Fruit fly (Drosophila melanogaster) whole organism, wandering third instar larva: Measurements from ENCODE around the gene CG2247.
A peak's percentile ranks its signal among the peaks of the same experiment; 100 is the strongest.

ENCODE experiments used
- Abd-B ChIP-seq: fragments of >200 bp; optimal IDR thresholded peaks from 2 replicates; lab custom pipeline; 2017; ENCODE audit warnings: missing biosample characterization, missing genetic modification characterization
- CG32264 ChIP-seq: fragments of 200-800 bp; sonication (Bioruptor generic); optimal IDR thresholded peaks from 2 replicates; lab custom pipeline; 2016; ENCODE audit warnings: missing biosample characterization, missing genetic modification characterization
- CG9705 ChIP-seq: fragments of 200-800 bp; sonication (Bioruptor generic); optimal IDR thresholded peaks from 2 replicates; lab custom pipeline; 2018; ENCODE audit warnings: missing biosample characterization, mild to moderate bottlenecking, missing genetic modification characterization
- CrebA ChIP-seq: fragments of 200-800 bp; sonication (Bioruptor generic); optimal IDR thresholded peaks from 2 replicates; lab custom pipeline; 2016; ENCODE audit warnings: missing biosample characterization, mild to moderate bottlenecking, missing genetic modification characterization, borderline replicate concordance
- Dfd ChIP-seq: fragments of >200 bp; optimal IDR thresholded peaks from 2 replicates; lab custom pipeline; 2017; ENCODE audit warnings: missing biosample characterization, missing genetic modification characterization
- Dif ChIP-seq: fragments of 200-275, 200-300 bp; sonication (Bioruptor generic); optimal IDR thresholded peaks from 2 replicates; lab custom pipeline; 2018; ENCODE audit warnings: missing biosample characterization, missing genetic modification characterization; ENCODE audit not compliant: partially characterized antibody
- GATAd ChIP-seq: sonication (Bioruptor generic); optimal IDR thresholded peaks from 2 replicates; lab custom pipeline; 2016; ENCODE audit warnings: missing biosample characterization, missing genetic modification characterization
- HLH106 ChIP-seq: fragments of 200-800 bp; optimal IDR thresholded peaks from 3 replicates; lab custom pipeline; 2019; ENCODE audit warnings: missing biosample characterization, mild to moderate bottlenecking, missing genetic modification characterization, moderate library complexity
- Hnf4 ChIP-seq: fragments of 200-800 bp; sonication (Bioruptor generic); optimal IDR thresholded peaks from 2 replicates; lab custom pipeline; 2016; ENCODE audit warnings: missing biosample characterization, mild to moderate bottlenecking, missing genetic modification characterization
- Hr78 ChIP-seq: fragments of >200 bp; optimal IDR thresholded peaks from 2 replicates; lab custom pipeline; 2017; ENCODE audit warnings: missing biosample characterization, missing genetic modification characterization
- Hr83 ChIP-seq: fragments of 200-300 bp; sonication (Bioruptor generic); optimal IDR thresholded peaks from 2 replicates; lab custom pipeline; 2016; ENCODE audit warnings: missing biosample characterization, mild to moderate bottlenecking, missing genetic modification characterization, moderate library complexity; ENCODE audit not compliant: poor library complexity, severe bottlenecking
- Jra ChIP-seq: sonication (Bioruptor generic); optimal IDR thresholded peaks from 2 replicates; lab custom pipeline; 2016; ENCODE audit warnings: missing biosample characterization, missing genetic modification characterization
- Mio ChIP-seq: sonication (Bioruptor generic); optimal IDR thresholded peaks from 2 replicates; lab custom pipeline; 2016; ENCODE audit warnings: missing biosample characterization, missing genetic modification characterization
- Myc ChIP-seq: fragments of >200 bp; optimal IDR thresholded peaks from 2 replicates; lab custom pipeline; 2017
- N ChIP-seq: fragments of >200 bp; optimal IDR thresholded peaks from 2 replicates; lab custom pipeline; 2018; ENCODE audit warnings: missing biosample characterization, missing external identifiers, missing genetic modification characterization
- OdsH ChIP-seq: fragments of 200-800 bp; sonication (Bioruptor generic); optimal IDR thresholded peaks from 2 replicates; lab custom pipeline; 2016; ENCODE audit warnings: missing biosample characterization, mild to moderate bottlenecking, missing genetic modification characterization
- Rel ChIP-seq, 2 experiments: fragments of 200-800 bp; sonication (Bioruptor generic) in 1 of 2; optimal IDR thresholded peaks; 2 replicates in 1 of 2; 3 replicates in 1 of 2; lab custom pipeline; 2016 to 2019; ENCODE audit warnings: mild to moderate bottlenecking in 2 of 2, missing biosample characterization in 2 of 2, missing genetic modification characterization in 2 of 2, moderate library complexity in 1 of 2
- Sp1 ChIP-seq: fragments of 200-800 bp; sonication (Bioruptor generic); optimal IDR thresholded peaks from 3 replicates; lab custom pipeline; 2019; ENCODE audit warnings: missing biosample characterization, mild to moderate bottlenecking, missing genetic modification characterization, moderate library complexity
- Vsx2 ChIP-seq: fragments of 200-300, 225-300 bp; sonication (Bioruptor generic); optimal IDR thresholded peaks from 2 replicates; lab custom pipeline; 2018; ENCODE audit warnings: missing biosample characterization, missing genetic modification characterization; ENCODE audit not compliant: partially characterized antibody
- br ChIP-seq: fragments of 200-800 bp; sonication (Bioruptor generic); optimal IDR thresholded peaks from 2 replicates; lab custom pipeline; 2016; ENCODE audit warnings: missing biosample characterization, missing genetic modification characterization
- brk ChIP-seq: fragments of 200-800 bp; sonication (Bioruptor generic); optimal IDR thresholded peaks from 2 replicates; lab custom pipeline; 2016; ENCODE audit warnings: missing biosample characterization, mild to moderate bottlenecking, missing genetic modification characterization
- dl ChIP-seq, 2 experiments: fragments of 175-275, 200-275 bp in 1 of 2; fragments of 200-275 bp in 1 of 2; sonication (Bioruptor generic); optimal IDR thresholded peaks; lab custom pipeline; 2018; ENCODE audit warnings: mild to moderate bottlenecking in 2 of 2, missing biosample characterization in 2 of 2, missing genetic modification characterization in 2 of 2, moderate library complexity in 2 of 2; ENCODE audit not compliant: partially characterized antibody in 2 of 2, insufficient read depth in 1 of 2
- dmrt93B ChIP-seq: fragments of 200-800 bp; sonication (Bioruptor generic); optimal IDR thresholded peaks from 2 replicates; lab custom pipeline; 2018; ENCODE audit warnings: missing biosample characterization, mild to moderate bottlenecking, missing genetic modification characterization
- dsf ChIP-seq: sonication (Bioruptor generic); optimal IDR thresholded peaks from 2 replicates; lab custom pipeline; 2016; ENCODE audit warnings: missing biosample characterization, missing genetic modification characterization, borderline replicate concordance
- ey ChIP-seq: fragments of 200-800 bp; sonication (Bioruptor generic); optimal IDR thresholded peaks from 2 replicates; lab custom pipeline; 2016; ENCODE audit warnings: missing biosample characterization, missing genetic modification characterization
- foxo ChIP-seq, 2 experiments: fragments of 200-800 bp; sonication (Bioruptor generic); optimal IDR thresholded peaks; 2 replicates in 1 of 2; 3 replicates in 1 of 2; lab custom pipeline; 2016 to 2017; ENCODE audit warnings: missing biosample characterization in 2 of 2, missing genetic modification characterization in 2 of 2
- fru ChIP-seq: fragments of 200-800 bp; sonication (Bioruptor generic); optimal IDR thresholded peaks from 3 replicates; lab custom pipeline; 2016; ENCODE audit warnings: missing biosample characterization, mild to moderate bottlenecking, missing genetic modification characterization
- h ChIP-seq: fragments of 200-800 bp; sonication (Bioruptor generic); optimal IDR thresholded peaks from 3 replicates; lab custom pipeline; 2016; ENCODE audit warnings: missing biosample characterization, mild to moderate bottlenecking, missing genetic modification characterization
- jim ChIP-seq: fragments of 175-275, 200-325 bp; sonication (Bioruptor generic); optimal IDR thresholded peaks from 2 replicates; lab custom pipeline; 2016; ENCODE audit warnings: missing biosample characterization, mild to moderate bottlenecking, missing genetic modification characterization
- lola ChIP-seq: fragments of >200 bp; optimal IDR thresholded peaks from 2 replicates; lab custom pipeline; 2017; ENCODE audit warnings: missing biosample characterization, missing genetic modification characterization
- pan ChIP-seq: fragments of >200 bp; optimal IDR thresholded peaks from 2 replicates; lab custom pipeline; 2017
- psq ChIP-seq: fragments of 200-800 bp; sonication (Bioruptor generic); optimal IDR thresholded peaks from 3 replicates; lab custom pipeline; 2017; ENCODE audit warnings: missing biosample characterization, mild to moderate bottlenecking, missing genetic modification characterization, moderate library complexity
- rgr ChIP-seq: fragments of 200-800 bp; sonication (Bioruptor generic); optimal IDR thresholded peaks from 3 replicates; lab custom pipeline; 2016; ENCODE audit warnings: missing biosample characterization, mild to moderate bottlenecking, missing genetic modification characterization
- sage ChIP-seq: fragments of 200-800 bp; sonication (Bioruptor generic); optimal IDR thresholded peaks from 2 replicates; lab custom pipeline; 2016; ENCODE audit warnings: missing biosample characterization, mild to moderate bottlenecking, missing genetic modification characterization
- sv ChIP-seq: fragments of 200-800 bp; sonication (Bioruptor generic); optimal IDR thresholded peaks from 3 replicates; lab custom pipeline; 2016; ENCODE audit warnings: missing biosample characterization, missing genetic modification characterization
- tai ChIP-seq: sonication (Bioruptor generic); optimal IDR thresholded peaks from 2 replicates; lab custom pipeline; 2016; ENCODE audit warnings: missing biosample characterization, missing genetic modification characterization
- usp ChIP-seq: fragments of >200 bp; optimal IDR thresholded peaks from 2 replicates; lab custom pipeline; 2017; ENCODE audit warnings: missing biosample characterization, missing genetic modification characterization
- woc ChIP-seq: sonication (Bioruptor generic); optimal IDR thresholded peaks from 2 replicates; lab custom pipeline; 2016; ENCODE audit warnings: missing biosample characterization, mild to moderate bottlenecking, missing genetic modification characterization

Gene CG2247

DNA sequence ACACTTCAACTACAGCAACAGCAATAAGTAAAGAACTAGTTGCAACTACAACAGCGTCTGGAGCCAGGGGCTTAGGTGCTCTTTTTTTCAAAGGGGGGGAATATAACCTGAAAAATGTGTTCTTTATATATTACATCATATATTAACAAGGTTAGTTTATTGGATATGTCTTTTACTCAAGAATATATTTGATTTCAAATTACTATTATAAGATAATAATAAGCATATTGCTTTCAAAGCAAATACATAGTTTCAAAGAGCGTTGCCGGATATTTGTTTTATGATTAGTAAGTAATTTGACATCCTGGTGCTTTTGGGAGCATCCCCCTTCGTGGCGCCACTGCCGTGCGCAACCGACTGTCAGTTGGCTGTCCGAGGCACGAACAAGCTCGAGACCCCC is 47.6 kb upstream of the CG2247 start:
- TF ChIP-seq CrebA (GFP tag; lab: Kevin White, UChicago) (no peak), h (GFP tag; lab: Kevin White, UChicago) (peak; percentile 4), Sp1 (peak; percentile 6), fru (GFP tag; lab: Kevin White, UChicago) (peak; percentile 3), pan (lab: Kevin White, UChicago) (no peak), foxo (GFP tag; optimal IDR thresholded peaks at IDR 0.05; lab: Kevin White, UChicago) (peak in 1 of 2 experiments; percentile 22), HLH106 (tag; lab: Kevin White, UChicago) (peak; percentile 37)

DNA sequence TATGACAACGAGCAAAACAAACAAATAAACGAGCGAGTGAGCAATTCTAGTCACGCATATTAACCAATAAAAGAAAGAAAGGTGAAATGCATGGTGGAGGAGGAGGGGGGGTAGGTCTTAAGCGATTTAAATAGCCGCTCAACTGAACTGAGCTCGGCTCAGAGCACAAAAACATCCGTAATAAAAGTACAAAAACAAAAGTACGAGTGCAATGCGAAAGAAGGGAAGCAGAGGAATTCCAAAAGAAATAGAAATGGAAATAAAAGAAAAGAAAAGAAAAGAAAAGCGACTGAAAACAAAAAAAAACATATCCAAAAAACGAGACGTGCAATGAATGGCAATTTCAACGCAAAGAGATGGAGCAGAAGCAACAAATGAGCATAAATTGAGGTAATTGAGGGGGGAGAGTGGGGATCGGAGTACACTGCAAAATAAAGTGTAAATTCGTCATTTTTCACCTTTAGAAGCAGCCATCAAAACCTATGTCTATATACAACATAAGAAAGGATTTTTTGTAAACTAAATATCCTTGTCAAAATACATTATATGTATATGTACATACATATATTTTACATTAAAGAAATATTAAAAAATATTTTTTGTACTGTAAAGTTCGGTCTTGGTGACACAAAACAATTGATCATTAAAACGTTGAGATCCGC is 46.9 kb upstream of the CG2247 start:
- TF ChIP-seq HLH106 (tag; lab: Kevin White, UChicago) (peak; percentile 37), ey (GFP tag; lab: Kevin White, UChicago) (no peak), fru (GFP tag; lab: Kevin White, UChicago) (peak; percentile 1), foxo (GFP tag; optimal IDR thresholded peaks at IDR 0.05; lab: Kevin White, UChicago) (peak in 1 of 2 experiments; percentile 36)

DNA sequence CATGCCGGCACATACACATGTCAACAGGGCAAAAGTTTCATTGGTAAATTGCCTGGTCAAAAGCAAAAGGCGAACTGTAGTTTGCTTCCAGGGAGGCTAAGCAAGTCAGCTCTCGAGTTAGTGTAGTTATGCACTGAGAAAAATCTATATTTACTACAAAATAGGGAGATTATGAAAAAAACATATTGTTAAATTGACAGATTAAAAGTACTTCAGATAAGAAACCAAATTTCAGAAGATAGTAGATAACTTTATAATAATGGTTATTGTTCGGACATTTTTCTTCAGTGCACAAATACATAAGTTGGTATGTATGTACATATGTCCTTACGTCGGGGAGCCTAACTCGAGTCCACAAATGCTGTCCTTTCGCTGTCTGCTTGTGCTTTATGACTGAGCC is 45.7 kb upstream of the CG2247 start:
- no peak for TF ChIP-seq brk (GFP tag; lab: Kevin White, UChicago)
- TF ChIP-seq OdsH (GFP tag; lab: Kevin White, UChicago): peak; percentile 15
- peak; percentile 10 for TF ChIP-seq ey (GFP tag; lab: Kevin White, UChicago)
- TF ChIP-seq jim (GFP tag; lab: Kevin White, UChicago): no peak
- no peak for TF ChIP-seq Jra (GFP tag; lab: Kevin White, UChicago)
- peak; percentile 9 for TF ChIP-seq sv
- TF ChIP-seq dmrt93B (GFP tag; lab: Kevin White, UChicago): no peak
- peak; percentile 7 for TF ChIP-seq Sp1
- TF ChIP-seq CG9705 (GFP tag; lab: Kevin White, UChicago): no peak
- peak in 1 of 2 experiments; percentile 16 for TF ChIP-seq foxo (GFP tag; optimal IDR thresholded peaks at IDR 0.05; lab: Kevin White, UChicago)
- no peak for TF ChIP-seq Dfd
- TF ChIP-seq CrebA (GFP tag; lab: Kevin White, UChicago): no peak
- TF ChIP-seq rgr (GFP tag; lab: Kevin White, UChicago): no peak
- TF ChIP-seq GATAd (GFP tag; lab: Kevin White, UChicago): no peak
- no peak for TF ChIP-seq woc (GFP tag; lab: Kevin White, UChicago)
- TF ChIP-seq Dif (GFP tag; lab: Kevin White, UChicago): no peak
- no peak for TF ChIP-seq Hnf4 (GFP tag; lab: Kevin White, UChicago)
- TF ChIP-seq Hr78 (GFP tag; lab: Kevin White, UChicago): no peak
- no peak for TF ChIP-seq N (GFP tag; lab: Kevin White, UChicago)
- peak; percentile 8 for TF ChIP-seq psq (GFP tag; lab: Kevin White, UChicago)
- TF ChIP-seq Vsx2: no peak
- no peak for TF ChIP-seq Mio (GFP tag; lab: Kevin White, UChicago)
- no peak for TF ChIP-seq Hr83 (GFP tag; lab: Kevin White, UChicago)
- no peak for TF ChIP-seq Myc (lab: Kevin White, UChicago)
- TF ChIP-seq CG32264: no peak
- TF ChIP-seq tai (GFP tag; lab: Kevin White, UChicago): no peak
- no peak for TF ChIP-seq br (GFP tag; lab: Kevin White, UChicago)
- TF ChIP-seq Rel (GFP tag; optimal IDR thresholded peaks at IDR 0.05; lab: Kevin White, UChicago): no peak
- TF ChIP-seq Rel (tag; optimal IDR thresholded peaks at IDR 0.05; lab: Kevin White, UChicago): no peak
- no peak for TF ChIP-seq Abd-B (GFP tag; lab: Kevin White, UChicago)
- TF ChIP-seq dl (GFP tag; optimal IDR thresholded peaks at IDR 0.05; lab: Kevin White, UChicago; ENCODE audit: insufficient read depth in 1 of 2, partially characterized antibody in 2 of 2): no peak
- TF ChIP-seq usp (GFP tag; lab: Kevin White, UChicago): no peak
- TF ChIP-seq h (GFP tag; lab: Kevin White, UChicago): peak; percentile 23
- TF ChIP-seq sage (GFP tag; lab: Kevin White, UChicago): no peak
- TF ChIP-seq fru (GFP tag; lab: Kevin White, UChicago): peak; percentile 41
- peak; percentile 35 for TF ChIP-seq HLH106 (tag; lab: Kevin White, UChicago)
- TF ChIP-seq lola (GFP tag; lab: Kevin White, UChicago): no peak
- TF ChIP-seq dsf (GFP tag; lab: Kevin White, UChicago): no peak
- TF ChIP-seq pan (lab: Kevin White, UChicago): no peak
